Worm (Caenorhabditis elegans) whole organism, mixed stage, embryonic: ENCODE measurements around the gene rps-24.
A peak's percentile ranks its signal among the peaks of the same experiment; 100 is the strongest.

Experiments used
- M03D4.4 ChIP-seq: sonication (generic microtip); optimal IDR thresholded peaks from 2 replicates; lab custom pipeline; 2017; ENCODE audit warnings: mild to moderate bottlenecking, missing genetic modification characterization, missing compliant biosample characterization
- bed-3 ChIP-seq: fragments of 200-800 bp; sonication (Bioruptor generic); optimal IDR thresholded peaks from 3 replicates; lab custom pipeline; 2018; ENCODE audit warnings: mild to moderate bottlenecking, missing genetic modification characterization, moderate library complexity, missing compliant biosample characterization
- blmp-1 ChIP-seq: fragments of 150-350 bp; optimal IDR thresholded peaks from 2 replicates; lab custom pipeline; 2014; ENCODE audit warnings: missing biosample characterization, missing genetic modification characterization
- ceh-39 ChIP-seq: fragments of 150-350 bp; optimal IDR thresholded peaks from 2 replicates; lab custom pipeline; 2014; ENCODE audit warnings: missing biosample characterization, missing genetic modification characterization
- ceh-43 ChIP-seq: fragments of 200-800 bp; sonication (Bioruptor generic); optimal IDR thresholded peaks from 2 replicates; lab custom pipeline; 2018; ENCODE audit warnings: mild to moderate bottlenecking, missing genetic modification characterization, moderate library complexity, missing compliant biosample characterization
- ceh-83 ChIP-seq: fragments of 200-800 bp; sonication (Bioruptor generic); optimal IDR thresholded peaks from 2 replicates; lab custom pipeline; 2018; ENCODE audit warnings: mild to moderate bottlenecking, missing genetic modification characterization, missing compliant biosample characterization
- ces-1 ChIP-seq: fragments of 150-350 bp; optimal IDR thresholded peaks from 2 replicates; lab custom pipeline; 2014; ENCODE audit warnings: missing biosample characterization, missing genetic modification reagents, missing genetic modification characterization
- cnd-1 ChIP-seq: fragments of 200-800 bp; sonication (Bioruptor generic); optimal IDR thresholded peaks from 2 replicates; lab custom pipeline; 2018; ENCODE audit warnings: mild to moderate bottlenecking, missing genetic modification characterization, missing compliant biosample characterization
- drap-1 ChIP-seq: fragments of 200-800 bp; sonication (Bioruptor generic); optimal IDR thresholded peaks from 3 replicates; lab custom pipeline; 2018; ENCODE audit warnings: mild to moderate bottlenecking, missing genetic modification characterization, missing compliant biosample characterization
- flh-1 ChIP-seq: fragments of 200-800 bp; sonication (Bioruptor generic); optimal IDR thresholded peaks from 2 replicates; lab custom pipeline; 2018; ENCODE audit warnings: mild to moderate bottlenecking, missing genetic modification characterization, moderate library complexity, missing compliant biosample characterization
- ham-2 ChIP-seq: fragments of 200-800 bp; sonication (Bioruptor generic); optimal IDR thresholded peaks from 2 replicates; lab custom pipeline; 2018; ENCODE audit warnings: mild to moderate bottlenecking, missing genetic modification characterization, missing compliant biosample characterization
- hlh-1 ChIP-seq: fragments of 150-350 bp; optimal IDR thresholded peaks from 2 replicates; lab custom pipeline; 2014; ENCODE audit warnings: missing biosample characterization, missing genetic modification reagents, missing genetic modification characterization
- lin-13 ChIP-seq: fragments of 150-350 bp; optimal IDR thresholded peaks from 2 replicates; lab custom pipeline; 2014; ENCODE audit warnings: missing biosample characterization, missing genetic modification characterization
- lin-32 ChIP-seq: fragments of 200-800 bp; sonication (Bioruptor generic); optimal IDR thresholded peaks from 2 replicates; lab custom pipeline; 2018; ENCODE audit warnings: mild to moderate bottlenecking, missing genetic modification characterization, missing compliant biosample characterization
- lsy-2 ChIP-seq: fragments of 150-350 bp; optimal IDR thresholded peaks from 2 replicates; lab custom pipeline; 2014; ENCODE audit warnings: missing biosample characterization, missing genetic modification characterization
- mab-5 ChIP-seq: fragments of 150-350 bp; optimal IDR thresholded peaks from 2 replicates; lab custom pipeline; 2014; ENCODE audit warnings: missing biosample characterization, missing genetic modification characterization
- mep-1 ChIP-seq: fragments of 150-350 bp; optimal IDR thresholded peaks from 2 replicates; lab custom pipeline; 2017; ENCODE audit warnings: missing biosample characterization, missing genetic modification reagents, missing genetic modification characterization, inconsistent platforms
- mls-2 ChIP-seq: sonication (generic microtip); optimal IDR thresholded peaks from 2 replicates; lab custom pipeline; 2016; ENCODE audit warnings: mild to moderate bottlenecking, missing genetic modification characterization, moderate library complexity, missing compliant biosample characterization
- nhr-12 ChIP-seq: fragments of 150-350 bp; optimal IDR thresholded peaks from 2 replicates; lab custom pipeline; 2014; ENCODE audit warnings: missing biosample characterization, missing genetic modification characterization
- nhr-237 ChIP-seq: fragments of 150-350 bp; optimal IDR thresholded peaks from 2 replicates; lab custom pipeline; 2014; ENCODE audit warnings: missing biosample characterization, missing genetic modification characterization
- pha-4 ChIP-seq: fragments of 150-350 bp; optimal IDR thresholded peaks from 2 replicates; lab custom pipeline; 2018; ENCODE audit warnings: missing biosample characterization, missing genetic modification reagents, missing genetic modification characterization
- sem-2 ChIP-seq: fragments of 200-800 bp; sonication (Bioruptor generic); optimal IDR thresholded peaks from 2 replicates; lab custom pipeline; 2018; ENCODE audit warnings: mild to moderate bottlenecking, missing genetic modification characterization, missing compliant biosample characterization
- snpc-4 ChIP-seq: fragments of 150-350 bp; optimal IDR thresholded peaks from 2 replicates; lab custom pipeline; 2014; ENCODE audit warnings: missing biosample characterization, missing genetic modification characterization
- sptf-1 ChIP-seq: sonication (generic microtip); optimal IDR thresholded peaks from 2 replicates; lab custom pipeline; 2017; ENCODE audit warnings: mild to moderate bottlenecking, missing genetic modification characterization, moderate library complexity, missing compliant biosample characterization
- tbx-8 ChIP-seq: fragments of 200-800 bp; sonication (Bioruptor generic); optimal IDR thresholded peaks from 2 replicates; lab custom pipeline; 2018; ENCODE audit warnings: mild to moderate bottlenecking, missing genetic modification characterization, moderate library complexity, missing compliant biosample characterization
- unc-120 ChIP-seq: sonication (generic microtip); optimal IDR thresholded peaks from 2 replicates; lab custom pipeline; 2017; ENCODE audit warnings: missing genetic modification characterization, missing compliant biosample characterization; ENCODE audit not compliant: poor library complexity, severe bottlenecking
- unc-62 ChIP-seq: fragments of 150-350 bp; optimal IDR thresholded peaks from 2 replicates; lab custom pipeline; 2014; ENCODE audit warnings: missing biosample characterization, missing genetic modification reagents, missing genetic modification characterization
- ztf-11 ChIP-seq: fragments of 150-350 bp; optimal IDR thresholded peaks from 2 replicates; lab custom pipeline; 2014; ENCODE audit warnings: missing biosample characterization, missing genetic modification characterization

Gene rps-24

ce11 chrIV:385150-385937 lies at the start of gene rps-24:
Gene rps-24 (plus strand): TSS chrIV:385887.
- TF ChIP-seq ceh-83 (GFP tag; lab: Kevin White, UChicago): peak; percentile 17
- TF ChIP-seq mab-5 (tag; lab: Kevin White, UChicago): peak; percentile 8
- peak; percentile 87 for TF ChIP-seq pha-4
- TF ChIP-seq lsy-2 (tag; lab: Kevin White, UChicago): peak; percentile 88
- peak; percentile 74 for TF ChIP-seq drap-1 (GFP tag; lab: Kevin White, UChicago)
- TF ChIP-seq bed-3 (GFP tag; lab: Kevin White, UChicago): peak; percentile 23
- TF ChIP-seq tbx-8 (GFP tag; lab: Kevin White, UChicago): peak; percentile 30
- peak; percentile 77 for TF ChIP-seq ceh-39 (tag; lab: Kevin White, UChicago)
- TF ChIP-seq lin-13: peak; percentile 91
- TF ChIP-seq unc-62 (GFP tag; lab: Kevin White, UChicago): peak; percentile 13
- TF ChIP-seq M03D4.4 (tag; lab: Kevin White, UChicago): peak; percentile 61
- peak; percentile 84 for TF ChIP-seq mls-2
- TF ChIP-seq ztf-11 (tag; lab: Kevin White, UChicago): peak; percentile 21
- TF ChIP-seq cnd-1 (tag; lab: Kevin White, UChicago): peak; percentile 74
- peak; percentile 56 for TF ChIP-seq ham-2
- peak; percentile 85 for TF ChIP-seq ces-1
- peak; percentile 41 for TF ChIP-seq ceh-43 (GFP tag; lab: Kevin White, UChicago)
- TF ChIP-seq sem-2: peak; percentile 29
- TF ChIP-seq mep-1: peak; percentile 94
- peak; percentile 90 for TF ChIP-seq nhr-237 (tag; lab: Kevin White, UChicago)
- peak; percentile 61 for TF ChIP-seq hlh-1 (tag; lab: Kevin White, UChicago)
- TF ChIP-seq sptf-1: peak; percentile 88
- TF ChIP-seq unc-120 (tag; lab: Kevin White, UChicago): peak; percentile 87
- TF ChIP-seq lin-32 (GFP tag; lab: Kevin White, UChicago): peak; percentile 9

ce11 chrIV:337128-337646 lies 48.5 kb upstream of the rps-24 start, which contains the start of gene pxmp-4:
Gene pxmp-4 (minus strand): TSS chrIV:337178.
- no peak for TF ChIP-seq mab-5 (tag; lab: Kevin White, UChicago)
- TF ChIP-seq flh-1 (GFP tag; lab: Kevin White, UChicago): no peak
- TF ChIP-seq mls-2: no peak
- TF ChIP-seq M03D4.4 (tag; lab: Kevin White, UChicago): no peak
- no peak for TF ChIP-seq sptf-1
- TF ChIP-seq nhr-12 (tag; lab: Kevin White, UChicago): no peak
- TF ChIP-seq lin-13: no peak
- TF ChIP-seq ceh-39 (tag; lab: Kevin White, UChicago): no peak

- TF ChIP-seq blmp-1 (tag; lab: Kevin White, UChicago): no peak
- TF ChIP-seq cnd-1 (tag; lab: Kevin White, UChicago): no peak
- TF ChIP-seq flh-1 (GFP tag; lab: Kevin White, UChicago): no peak
- no peak for TF ChIP-seq nhr-12 (tag; lab: Kevin White, UChicago)
- TF ChIP-seq bed-3 (GFP tag; lab: Kevin White, UChicago): no peak
- TF ChIP-seq ceh-39 (tag; lab: Kevin White, UChicago): no peak
- no peak for TF ChIP-seq tbx-8 (GFP tag; lab: Kevin White, UChicago)
- TF ChIP-seq lin-13: no peak
- TF ChIP-seq mep-1: no peak
Measured at ce11 chrIV:338192-338831, 47.4 kb upstream of the rps-24 start.

- TF ChIP-seq cnd-1 (tag; lab: Kevin White, UChicago) (no peak), ces-1 (peak; percentile 47)
- TF ChIP-seq, all 35 proteins: peak for 1
Measured at ce11 chrIV:339508-339907, 46.2 kb upstream of the rps-24 start, which contains the start of gene cdh-8. Gene cdh-8 (plus strand): TSS chrIV:339808.

DNA sequence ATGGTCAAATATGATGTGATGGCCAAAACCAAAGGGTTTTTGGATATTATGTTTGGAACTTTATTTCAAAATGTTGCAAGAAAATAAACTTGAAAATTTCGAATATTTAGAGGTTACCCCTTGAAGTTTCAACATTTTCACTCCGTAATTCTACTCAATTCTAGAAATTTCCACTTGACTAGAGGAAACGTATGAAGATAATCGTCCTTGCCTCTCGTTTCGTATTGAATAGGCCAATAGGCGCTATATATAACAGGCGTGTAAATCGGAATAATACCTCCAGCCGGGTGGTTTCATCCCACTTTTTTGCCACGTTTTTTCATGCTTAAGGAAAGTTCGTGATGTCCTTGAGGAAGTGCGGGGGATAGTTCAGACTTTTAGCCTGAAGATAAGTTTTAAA lies 42.4 kb upstream of the rps-24 start:
- TF ChIP-seq ceh-39 (tag; lab: Kevin White, UChicago): no peak
- no peak for TF ChIP-seq ham-2
- no peak for TF ChIP-seq unc-62 (GFP tag; lab: Kevin White, UChicago)
- no peak for TF ChIP-seq lin-13
- TF ChIP-seq drap-1 (GFP tag; lab: Kevin White, UChicago): no peak
- no peak for TF ChIP-seq snpc-4 (tag; lab: Kevin White, UChicago)
- TF ChIP-seq sptf-1: no peak
